Fruit fly (Drosophila melanogaster) whole organism, pupa: ENCODE measurements around the gene DCTN5-p25.

ENCODE experiments used
- CG10348 ChIP-seq: fragments of 200-800 bp; sonication (Bioruptor generic); IDR thresholded peaks from 2 replicates; pipeline ENCODE4 v1.3.6; 2022; ENCODE audit warnings: missing biosample characterization, missing genetic modification characterization
- CG12605 ChIP-seq: fragments of 200-800 bp; sonication (Bioruptor generic); IDR thresholded peaks from 2 replicates; pipeline ENCODE4 v1.3.6; 2022; ENCODE audit warnings: missing biosample characterization, missing genetic modification characterization
- CG13204 ChIP-seq: fragments of 200-800 bp; sonication (Bioruptor generic); optimal IDR thresholded peaks from 2 replicates; lab custom pipeline; 2018; ENCODE audit warnings: missing biosample characterization, mild to moderate bottlenecking, missing genetic modification characterization, moderate library complexity
- CG34367 ChIP-seq: fragments of 200-800 bp; sonication (Bioruptor generic); optimal IDR thresholded peaks from 2 replicates; lab custom pipeline; 2018; ENCODE audit warnings: missing biosample characterization, mild to moderate bottlenecking, missing genetic modification characterization
- CG9948 ChIP-seq: fragments of 200-800 bp; sonication (Bioruptor generic); optimal IDR thresholded peaks from 2 replicates; lab custom pipeline; 2018; ENCODE audit warnings: missing biosample characterization, mild to moderate bottlenecking, missing genetic modification characterization, moderate library complexity
- EcR ChIP-seq: fragments of 200-800 bp; sonication (Bioruptor generic); optimal IDR thresholded peaks from 3 replicates; lab custom pipeline; 2019; ENCODE audit warnings: missing biosample characterization, missing genetic modification characterization, mild to moderate bottlenecking, moderate library complexity, missing genetic modification reagents
- Ets98B ChIP-seq: fragments of 200-800 bp; sonication (Bioruptor generic); IDR thresholded peaks from 2 replicates; pipeline ENCODE4 v1.3.6; 2022; ENCODE audit warnings: missing biosample characterization, missing genetic modification characterization
- Snoo ChIP-seq: fragments of 200-800 bp; sonication (Bioruptor generic); optimal IDR thresholded peaks from 3 replicates; lab custom pipeline; 2017; ENCODE audit warnings: missing biosample characterization, mild to moderate bottlenecking, missing genetic modification characterization, inconsistent platforms
- gl ChIP-seq: fragments of 200-800 bp; sonication (Bioruptor generic); optimal IDR thresholded peaks from 2 replicates; lab custom pipeline; 2018; ENCODE audit warnings: missing biosample characterization, mild to moderate bottlenecking, missing genetic modification characterization
- rn ChIP-seq: fragments of 200-800 bp; sonication (Bioruptor generic); IDR thresholded peaks from 2 replicates; pipeline ENCODE4 v1.3.6; 2022; ENCODE audit warnings: missing biosample characterization, missing genetic modification characterization

DNA sequence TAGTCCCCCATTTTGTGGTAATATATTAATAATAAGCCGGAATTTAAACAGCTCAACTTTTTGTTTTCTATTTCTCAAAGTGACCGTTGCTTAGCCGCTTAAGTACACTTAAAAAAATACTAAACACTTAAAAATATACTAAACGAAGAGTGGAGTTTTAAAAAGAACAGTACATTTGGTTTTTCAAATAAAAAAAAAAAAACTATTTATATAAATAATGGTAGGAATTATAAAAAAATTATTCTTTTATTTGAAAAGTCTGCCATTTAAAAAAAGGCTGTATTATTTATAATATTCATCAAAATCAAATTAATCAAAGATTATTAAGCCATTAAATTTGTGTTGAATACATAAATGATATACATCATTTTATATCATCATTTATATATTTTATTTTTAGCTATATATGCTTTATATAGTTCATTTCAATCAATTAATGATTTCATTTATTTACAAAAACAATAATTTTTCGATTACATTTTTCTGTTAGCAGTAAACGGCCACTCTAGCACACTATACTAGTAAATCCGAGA lies 1.9 kb downstream of the DCTN5-p25 start, which contains the start of the genes Ankrd49 and NC2beta:
- no peak for TF ChIP-seq Snoo (tag; lab: Kevin White, UChicago)
- no peak for TF ChIP-seq EcR (GFP tag; lab: Kevin White, UChicago)
- no peak for TF ChIP-seq Ets98B (GFP tag; lab: Robert Waterston, UW)
- TF ChIP-seq CG12605 = no peak
- no peak for TF ChIP-seq CG10348 (GFP tag; lab: Robert Waterston, UW)
- TF ChIP-seq rn (GFP tag; lab: Robert Waterston, UW) = no peak
- TF ChIP-seq CG9948 (tag; lab: Kevin White, UChicago) = no peak
- TF ChIP-seq gl = no peak
- no peak for TF ChIP-seq CG13204 (GFP tag; lab: Kevin White, UChicago)
- no peak for TF ChIP-seq CG34367 (tag; lab: Kevin White, UChicago)
